Worm (Caenorhabditis elegans): Measurements from ENCODE around the gene srh-59.

DNA sequence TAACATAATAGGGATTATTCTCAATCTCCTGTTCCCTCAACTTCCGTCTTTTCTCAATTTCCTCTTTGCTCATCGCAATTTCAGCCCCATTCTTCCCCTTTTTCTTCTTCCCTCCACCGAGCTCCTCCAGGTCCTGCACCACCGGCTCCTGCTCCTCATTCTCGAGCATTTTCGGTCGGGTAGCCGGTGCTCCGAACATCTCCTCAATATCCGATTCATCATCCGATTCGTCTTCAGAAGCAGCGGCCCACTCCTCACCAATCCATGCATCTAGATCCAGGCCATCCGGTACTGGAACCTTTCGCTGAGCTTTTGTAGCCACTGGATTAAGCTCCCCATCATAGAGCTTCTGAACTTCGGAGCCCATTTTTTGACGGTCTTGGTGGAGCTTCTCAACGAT, 41.7 kb upstream of the srh-59 start:
- TF ChIP-seq med-1 (GFP tag; optimal IDR thresholded peaks at IDR 0.05; ENCODE audit: insufficient read depth) = no peak
- TF ChIP-seq ztf-23 (GFP tag; IDR thresholded peaks at IDR 0.05) = no peak
- no peak for TF ChIP-seq cog-1 (tag; optimal IDR thresholded peaks at IDR 0.05)
- TF ChIP-seq tab-1 (GFP tag; IDR thresholded peaks at IDR 0.05) = no peak
- TF ChIP-seq T22C8.4 (GFP tag; IDR thresholded peaks at IDR 0.05) = no peak

All from whole organism, midembryonic.